Fruit fly (Drosophila melanogaster): ENCODE data around the gene ninaA.

Gene ninaA

DNA sequence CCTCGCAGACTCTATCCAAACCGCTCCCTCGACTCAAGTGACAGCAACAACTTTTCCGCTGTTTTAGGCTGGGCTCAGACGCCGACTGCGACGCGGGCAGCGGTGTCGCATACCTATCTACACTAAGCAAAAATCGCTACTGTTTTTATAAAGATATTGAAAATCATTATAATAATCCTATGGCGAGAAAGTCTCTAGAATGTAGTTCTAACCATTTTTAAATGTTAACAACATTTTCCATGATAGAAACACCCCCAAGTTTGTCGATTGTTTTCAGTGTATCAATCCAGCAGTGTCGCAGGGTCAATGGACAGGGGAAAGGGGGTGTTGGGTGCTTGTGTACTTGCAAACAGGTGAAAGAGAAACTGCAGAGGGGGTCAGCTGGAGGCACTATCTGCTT lies 11.3 kb upstream of the ninaA start (continued):
- peak; percentile 89 for TF ChIP-seq Hand (GFP tag; optimal IDR thresholded peaks at IDR 0.05)
- TF ChIP-seq CG7745 (tag; optimal IDR thresholded peaks at IDR 0.05) = peak; percentile 64
- peak in 1 of 2 experiments; percentile 94 for TF ChIP-seq Hr78 (GFP tag; optimal IDR thresholded peaks at IDR 0.05)
- TF ChIP-seq CG7839 (tag; optimal IDR thresholded peaks at IDR 0.05) = peak; percentile 97
- peak; percentile 91 for TF ChIP-seq trem (tag; optimal IDR thresholded peaks at IDR 0.05)
- peak; percentile 97 for TF ChIP-seq CG14441 (GFP tag; IDR thresholded peaks at IDR 0.05)
- peak; percentile 90 for TF ChIP-seq CG1024 (GFP tag; IDR thresholded peaks at IDR 0.05)
- TF ChIP-seq CG10543 (GFP tag; optimal IDR thresholded peaks at IDR 0.05) = peak; percentile 85
- peak; percentile 78 for TF ChIP-seq Hey (tag; optimal IDR thresholded peaks at IDR 0.05)
- TF ChIP-seq NK7.1 (GFP tag; optimal IDR thresholded peaks at IDR 0.05) = peak; percentile 93
- TF ChIP-seq CG17829 (tag; optimal IDR thresholded peaks at IDR 0.05) = peak; percentile 97
- peak; percentile 93 for TF ChIP-seq fu2 (GFP tag; optimal IDR thresholded peaks at IDR 0.05)
- TF ChIP-seq NC2α (GFP tag; optimal IDR thresholded peaks at IDR 0.05) = peak; percentile 86
- peak; percentile 96 for TF ChIP-seq CG11504 (tag; optimal IDR thresholded peaks at IDR 0.05)
- TF ChIP-seq nerfin-1 (tag; optimal IDR thresholded peaks at IDR 0.05) = peak; percentile 92
- peak; percentile 88 for TF ChIP-seq CG10274 (GFP tag; optimal IDR thresholded peaks at IDR 0.05)
- TF ChIP-seq CG8388 (GFP tag; optimal IDR thresholded peaks at IDR 0.05) = peak; percentile 95
- TF ChIP-seq CG10431 (GFP tag; optimal IDR thresholded peaks at IDR 0.05) = peak; percentile 68
- peak; percentile 86 for TF ChIP-seq CG9876 (GFP tag; optimal IDR thresholded peaks at IDR 0.05)
- peak; percentile 78 for TF ChIP-seq ham (GFP tag; IDR thresholded peaks at IDR 0.05)
- TF ChIP-seq zfh2 (GFP tag; optimal IDR thresholded peaks at IDR 0.05) = peak; percentile 95
- peak; percentile 86 for TF ChIP-seq CG33557 (GFP tag; optimal IDR thresholded peaks at IDR 0.05)
- peak; percentile 90 for TF ChIP-seq CG6854 (GFP tag; optimal IDR thresholded peaks at IDR 0.05)
- no peak for TF ChIP-seq Trl (optimal IDR thresholded peaks at IDR 0.05)
- TF ChIP-seq Trl (GFP tag; optimal IDR thresholded peaks at IDR 0.05) = peak; percentile 96
- peak; percentile 95 for TF ChIP-seq vfl (GFP tag; optimal IDR thresholded peaks at IDR 0.05)
- TF ChIP-seq CG8765 (GFP tag; IDR thresholded peaks at IDR 0.05) = peak; percentile 93
- peak; percentile 88 for TF ChIP-seq twi (tag; optimal IDR thresholded peaks at IDR 0.05)
- TF ChIP-seq Ravus (GFP tag; IDR thresholded peaks at IDR 0.05) = peak; percentile 92
- peak; percentile 97 for TF ChIP-seq CG4424 (GFP tag; optimal IDR thresholded peaks at IDR 0.05)
- peak; percentile 80 for TF ChIP-seq CG6765 (GFP tag; optimal IDR thresholded peaks at IDR 0.05)
- TF ChIP-seq Hr51 (GFP tag; optimal IDR thresholded peaks at IDR 0.05) = peak; percentile 94 to 97
- TF ChIP-seq CG1602 (GFP tag; optimal IDR thresholded peaks at IDR 0.05) = peak; percentile 94
- peak; percentile 52 for TF ChIP-seq Sry-β (GFP tag; optimal IDR thresholded peaks at IDR 0.05)
- peak; percentile 75 for TF ChIP-seq E2f2 (GFP tag; IDR thresholded peaks at IDR 0.05)
- TF ChIP-seq CG30403 (GFP tag; optimal IDR thresholded peaks at IDR 0.05) = peak; percentile 98
- no peak for TF ChIP-seq lov (optimal IDR thresholded peaks at IDR 0.05)
- peak; percentile 97 for TF ChIP-seq lov (GFP tag; IDR thresholded peaks at IDR 0.05)
- TF ChIP-seq Med (GFP tag) = peak; percentile 100
- peak; percentile 88 for TF ChIP-seq toy (GFP tag; IDR thresholded peaks at IDR 0.05)
- TF ChIP-seq chif (GFP tag; optimal IDR thresholded peaks at IDR 0.05) = peak; percentile 97
- peak; percentile 89 for TF ChIP-seq al (GFP tag; IDR thresholded peaks at IDR 0.05)
- TF ChIP-seq CG11247 (GFP tag; IDR thresholded peaks at IDR 0.05) = peak; percentile 95
- peak; percentile 96 for TF ChIP-seq nmo (GFP tag; optimal IDR thresholded peaks at IDR 0.05)
- peak; percentile 97 for TF ChIP-seq CG2120 (GFP tag; optimal IDR thresholded peaks at IDR 0.05)
- peak; percentile 96 for TF ChIP-seq tio (GFP tag; optimal IDR thresholded peaks at IDR 0.05)
- no peak for TF ChIP-seq sna (GFP tag; IDR thresholded peaks at IDR 0.05; ENCODE audit: partially characterized antibody)
- peak; percentile 97 for TF ChIP-seq tap (tag; optimal IDR thresholded peaks at IDR 0.05)
- TF ChIP-seq Hr39 (optimal IDR thresholded peaks at IDR 0.05) = no peak
- TF ChIP-seq lilli (GFP tag; optimal IDR thresholded peaks at IDR 0.05) = peak; percentile 98
- TF ChIP-seq shn (GFP tag; optimal IDR thresholded peaks at IDR 0.05) = peak; percentile 89
- TF ChIP-seq ash1 (GFP tag; optimal IDR thresholded peaks at IDR 0.05) = peak; percentile 92

All from whole organism, embryonic.